Worm (Caenorhabditis elegans) whole organism, young adult: Measurements from ENCODE around the gene ndub-2.

Experiments used
- D2030.7 ChIP-seq: fragments of 200-800 bp; sonication (Bioruptor generic); IDR thresholded peaks from 2 replicates; pipeline ENCODE4 v1.3.6; 2022; ENCODE audit warnings: missing genetic modification reagents, missing genetic modification characterization, missing compliant biosample characterization
- ceh-27 ChIP-seq: fragments of 200-800 bp; sonication (Bioruptor generic); optimal IDR thresholded peaks from 2 replicates; lab custom pipeline; 2018; ENCODE audit warnings: mild to moderate bottlenecking, missing genetic modification characterization, moderate library complexity, missing compliant biosample characterization
- ceh-40 ChIP-seq: fragments of 200-800 bp; sonication (Bioruptor generic); IDR thresholded peaks from 2 replicates; pipeline ENCODE4 v1.3.6; 2022; ENCODE audit warnings: missing genetic modification characterization, missing compliant biosample characterization
- lin-26 ChIP-seq: fragments of 200-800 bp; sonication (Bioruptor generic); IDR thresholded peaks from 2 replicates; pipeline ENCODE4 v1.3.6; 2022; ENCODE audit warnings: missing genetic modification reagents, missing genetic modification characterization, missing compliant biosample characterization
- madf-3 ChIP-seq: fragments of 200-800 bp; sonication (Bioruptor generic); IDR thresholded peaks from 2 replicates; pipeline ENCODE4 v1.3.6; 2022; ENCODE audit warnings: missing genetic modification reagents, missing genetic modification characterization, missing compliant biosample characterization
- nfya-1 ChIP-seq: sonication (generic microtip); optimal IDR thresholded peaks from 2 replicates; lab custom pipeline; 2017; ENCODE audit warnings: antibody characterized with exemption, missing compliant biosample characterization, missing genetic modification characterization, borderline replicate concordance; ENCODE audit not compliant: insufficient read depth
- nhr-27 ChIP-seq: fragments of 200-800 bp; sonication (Bioruptor generic); optimal IDR thresholded peaks from 2 replicates; lab custom pipeline; 2018; ENCODE audit warnings: mild to moderate bottlenecking, missing genetic modification characterization, moderate library complexity, missing compliant biosample characterization
- pbrm-1 ChIP-seq: fragments of 200-800 bp; sonication (Bioruptor generic); IDR thresholded peaks from 2 replicates; pipeline ENCODE4 v1.3.6; 2022; ENCODE audit warnings: missing genetic modification reagents, missing genetic modification characterization, missing compliant biosample characterization
- sea-2 ChIP-seq: fragments of 200-800 bp; sonication (Bioruptor generic); IDR thresholded peaks from 2 replicates; pipeline ENCODE4 v1.3.6; 2022; ENCODE audit warnings: missing genetic modification characterization, missing compliant biosample characterization
- snpc-4 ChIP-seq, 5 experiments: fragments of 150-350 bp in 1 of 5; sonication (generic microtip) in 4 of 5; optimal IDR thresholded peaks; 2 replicates each; lab custom pipeline; 2014 to 2018; ENCODE audit warnings: missing genetic modification characterization in 5 of 5, missing biosample characterization in 3 of 5, antibody characterized with exemption in 2 of 5, mild to moderate bottlenecking in 2 of 5, missing compliant biosample characterization in 2 of 5, missing genotype in 2 of 5, moderate library complexity in 2 of 5, missing genetic modification reagents in 1 of 5

DNA sequence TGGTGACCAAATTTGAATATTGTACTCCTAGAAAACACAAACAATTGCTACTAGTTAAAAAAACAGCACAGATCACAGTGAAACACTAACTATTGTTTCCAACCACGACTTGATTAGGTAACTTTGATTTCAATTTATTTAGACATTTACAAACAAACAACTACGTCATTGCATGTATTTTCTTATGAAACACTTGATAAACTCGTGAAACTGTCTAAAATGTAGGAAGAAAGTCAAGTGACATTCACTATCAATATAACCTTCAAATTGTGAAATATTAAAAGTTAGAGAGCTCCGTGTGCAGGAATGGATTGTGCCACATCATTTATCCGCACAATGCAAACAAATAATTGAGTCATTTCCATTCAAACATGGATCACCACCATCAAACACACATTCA, 5.9 kb upstream of the ndub-2 start:
- no peak for TF ChIP-seq ceh-27 (GFP tag; lab: Kevin White, UChicago)
- TF ChIP-seq sea-2 (GFP tag; lab: Robert Waterston, UW), result no peak
- no peak for TF ChIP-seq snpc-4 (GFP tag; optimal IDR thresholded peaks at IDR 0.05; lab: Kevin White, UChicago)
- TF ChIP-seq snpc-4 (tag; optimal IDR thresholded peaks at IDR 0.05; lab: Kevin White, UChicago), result no peak
- no peak for TF ChIP-seq madf-3
- no peak for TF ChIP-seq ceh-40 (GFP tag; lab: Robert Waterston, UW)
- TF ChIP-seq nfya-1 (tag; lab: Kevin White, UChicago), result no peak
- TF ChIP-seq D2030.7, result no peak
- TF ChIP-seq pbrm-1 (GFP tag; lab: Robert Waterston, UW), result no peak
- no peak for TF ChIP-seq nhr-27 (tag; lab: Kevin White, UChicago)
- no peak for TF ChIP-seq lin-26 (GFP tag; lab: Robert Waterston, UW)
